Worm (Caenorhabditis elegans) whole organism, L4 larva: ENCODE measurements around the gene C44B9.3.

Experiments used
- D1046.2 ChIP-seq: fragments of 200-800 bp; sonication (Bioruptor generic); IDR thresholded peaks from 2 replicates; pipeline ENCODE4 v1.3.6; 2022; ENCODE audit warnings: missing genetic modification characterization, missing compliant biosample characterization
- F10B5.3 ChIP-seq: sonication (generic microtip); optimal IDR thresholded peaks from 2 replicates; lab custom pipeline; 2016; ENCODE audit warnings: mild to moderate bottlenecking, missing genetic modification characterization, missing compliant biosample characterization
- F26F4.8 ChIP-seq: fragments of 200-800 bp; sonication (Bioruptor generic); conservative IDR thresholded peaks from 2 replicates; pipeline ENCODE4 v1.3.6; 2022; ENCODE audit warnings: missing genetic modification characterization, missing compliant biosample characterization
- F37D6.2 ChIP-seq: sonication (generic microtip); optimal IDR thresholded peaks from 2 replicates; lab custom pipeline; 2016; ENCODE audit warnings: mild to moderate bottlenecking, missing genetic modification characterization, missing compliant biosample characterization
- F49E8.2 ChIP-seq: sonication (generic microtip); optimal IDR thresholded peaks from 2 replicates; lab custom pipeline; 2016; ENCODE audit warnings: missing compliant biosample characterization, mild to moderate bottlenecking, missing genetic modification characterization, borderline replicate concordance
- R02D3.7 ChIP-seq: fragments of 150-350 bp; sonication (generic microtip); optimal IDR thresholded peaks from 3 replicates; lab custom pipeline; 2014; ENCODE audit warnings: missing biosample characterization, missing genetic modification characterization
- T20F7.1 ChIP-seq: fragments of 200-800 bp; sonication (Bioruptor generic); optimal IDR thresholded peaks from 2 replicates; lab custom pipeline; 2018; ENCODE audit warnings: mild to moderate bottlenecking, missing genetic modification characterization, missing compliant biosample characterization
- T26A8.4 ChIP-seq: fragments of 200-800 bp; sonication (Bioruptor generic); IDR thresholded peaks from 2 replicates; pipeline ENCODE4 v1.3.6; 2022; ENCODE audit warnings: missing genetic modification characterization, missing compliant biosample characterization
- Y105C5A.15 ChIP-seq: fragments of 200-800 bp; sonication (Bioruptor generic); IDR thresholded peaks from 2 replicates; pipeline ENCODE4 v1.3.6; 2022; ENCODE audit warnings: missing genetic modification characterization, missing compliant biosample characterization
- Y75B8A.6 ChIP-seq: fragments of 200-800 bp; sonication (Bioruptor generic); IDR thresholded peaks from 2 replicates; pipeline ENCODE4 v1.3.6; 2022; ENCODE audit warnings: missing genetic modification reagents, missing genetic modification characterization, missing compliant biosample characterization
- aly-2 ChIP-seq: sonication (generic microtip); optimal IDR thresholded peaks from 2 replicates; lab custom pipeline; 2018; ENCODE audit warnings: missing biosample characterization, missing genetic modification characterization
- ama-1 ChIP-seq: fragments of 150-350 bp; optimal IDR thresholded peaks from 2 replicates; lab custom pipeline; 2014; ENCODE audit warnings: inconsistent platforms, mixed read lengths
- arid-1 ChIP-seq: fragments of 200-800 bp; sonication (Bioruptor generic); conservative IDR thresholded peaks from 2 replicates; pipeline ENCODE4 v1.3.6; 2022; ENCODE audit warnings: missing genetic modification reagents, missing genetic modification characterization, missing compliant biosample characterization
- ceh-28 ChIP-seq: fragments of 150-350 bp; optimal IDR thresholded peaks from 2 replicates; lab custom pipeline; 2014; ENCODE audit warnings: missing biosample characterization, missing genetic modification reagents, missing genetic modification characterization
- ceh-32 ChIP-seq: sonication (generic microtip); optimal IDR thresholded peaks from 2 replicates; lab custom pipeline; 2016; ENCODE audit warnings: mild to moderate bottlenecking, missing genetic modification characterization, missing compliant biosample characterization; ENCODE audit not compliant: poor library complexity
- ceh-44 ChIP-seq: fragments of 200-800 bp; sonication (Bioruptor generic); IDR thresholded peaks from 2 replicates; pipeline ENCODE4 v1.3.6; 2022; ENCODE audit warnings: missing genetic modification reagents, missing genetic modification characterization, missing compliant biosample characterization
- ceh-62 ChIP-seq: sonication (generic microtip); optimal IDR thresholded peaks from 2 replicates; lab custom pipeline; 2017; ENCODE audit warnings: missing biosample characterization, missing genetic modification characterization
- dmd-6 ChIP-seq: fragments of 200-800 bp; sonication (Bioruptor generic); IDR thresholded peaks from 2 replicates; pipeline ENCODE4 v1.3.6; 2022; ENCODE audit warnings: missing genetic modification reagents, missing genetic modification characterization, missing compliant biosample characterization
- dpl-1 ChIP-seq: fragments of 150-350 bp; optimal IDR thresholded peaks from 2 replicates; lab custom pipeline; 2014; ENCODE audit warnings: missing biosample characterization, missing genetic modification reagents, missing genetic modification characterization
- dve-1 ChIP-seq: sonication (generic microtip); optimal IDR thresholded peaks from 2 replicates; lab custom pipeline; 2017; ENCODE audit warnings: antibody characterized with exemption, mild to moderate bottlenecking, missing genetic modification characterization, missing compliant biosample characterization; ENCODE audit not compliant: insufficient read depth
- fos-1 ChIP-seq: fragments of 150-350 bp; optimal IDR thresholded peaks from 2 replicates; lab custom pipeline; 2014; ENCODE audit warnings: missing biosample characterization, missing genetic modification characterization
- hif-1 ChIP-seq, 2 experiments: sonication (generic microtip); optimal IDR thresholded peaks; 2 replicates each; lab custom pipeline; 2016 to 2017; ENCODE audit warnings: missing compliant biosample characterization in 2 of 2, missing genetic modification characterization in 2 of 2, missing genetic modification reagents in 2 of 2, missing genotype in 2 of 2, mild to moderate bottlenecking in 1 of 2
- hmg-1.1 ChIP-seq: fragments of 200-800 bp; sonication (Bioruptor generic); IDR thresholded peaks from 2 replicates; pipeline ENCODE4 v1.3.6; 2022; ENCODE audit warnings: missing genetic modification reagents, missing genetic modification characterization, missing compliant biosample characterization
- lim-7 ChIP-seq: fragments of 200-800 bp; sonication (Bioruptor generic); IDR thresholded peaks from 2 replicates; pipeline ENCODE4 v1.3.6; 2022; ENCODE audit warnings: missing genetic modification characterization, missing compliant biosample characterization
- lin-1 ChIP-seq: fragments of 200-800 bp; sonication (Bioruptor generic); IDR thresholded peaks from 2 replicates; pipeline ENCODE4 v1.3.6; 2022; ENCODE audit warnings: missing genetic modification reagents, missing genetic modification characterization, missing compliant biosample characterization
- lin-13 ChIP-seq: fragments of 150-350 bp; optimal IDR thresholded peaks from 2 replicates; lab custom pipeline; 2014; ENCODE audit warnings: missing biosample characterization, missing genetic modification reagents, missing genetic modification characterization
- lin-15B ChIP-seq: fragments of 150-350 bp; sonication (generic microtip); optimal IDR thresholded peaks from 3 replicates; lab custom pipeline; 2014; ENCODE audit warnings: missing biosample characterization, missing genetic modification characterization
- lir-3 ChIP-seq: sonication (generic microtip); optimal IDR thresholded peaks from 2 replicates; lab custom pipeline; 2016; ENCODE audit warnings: mild to moderate bottlenecking, missing genetic modification characterization, missing compliant biosample characterization
- lsy-2 ChIP-seq, 2 experiments: fragments of 150-350 bp in 1 of 2; sonication (generic microtip) in 1 of 2; optimal IDR thresholded peaks; 2 replicates each; lab custom pipeline; 2014 to 2017; ENCODE audit warnings: missing biosample characterization in 2 of 2, missing genetic modification characterization in 2 of 2
- madf-5 ChIP-seq, 2 experiments: fragments of 200-800 bp; sonication (Bioruptor generic); IDR thresholded peaks; 2 replicates each; pipeline ENCODE4 v1.3.6; 2022; ENCODE audit warnings: missing compliant biosample characterization in 2 of 2, missing genetic modification characterization in 2 of 2
- madf-9 ChIP-seq: fragments of 200-800 bp; sonication (Bioruptor generic); conservative IDR thresholded peaks from 2 replicates; pipeline ENCODE4 v1.3.6; 2022; ENCODE audit warnings: missing genetic modification reagents, missing genetic modification characterization, missing compliant biosample characterization
- mep-1 ChIP-seq: fragments of 150-350 bp; sonication (generic microtip); optimal IDR thresholded peaks from 3 replicates; lab custom pipeline; 2014; ENCODE audit warnings: missing biosample characterization, missing genetic modification characterization
- mes-2 ChIP-seq: sonication (generic microtip); optimal IDR thresholded peaks from 2 replicates; lab custom pipeline; 2016; ENCODE audit warnings: missing genotype, mild to moderate bottlenecking, missing genetic modification characterization, missing compliant biosample characterization; ENCODE audit not compliant: poor library complexity, severe bottlenecking
- nhr-102 ChIP-seq: sonication (generic microtip); optimal IDR thresholded peaks from 2 replicates; lab custom pipeline; 2016; ENCODE audit warnings: mild to moderate bottlenecking, missing genetic modification characterization, moderate library complexity, missing compliant biosample characterization
- nhr-48 ChIP-seq: sonication (generic microtip); optimal IDR thresholded peaks from 2 replicates; lab custom pipeline; 2016; ENCODE audit warnings: mild to moderate bottlenecking, missing genetic modification characterization, missing compliant biosample characterization
- php-3 ChIP-seq: fragments of 200-800 bp; sonication (Bioruptor generic); IDR thresholded peaks from 2 replicates; pipeline ENCODE4 v1.3.6; 2022; ENCODE audit warnings: missing genetic modification reagents, missing genetic modification characterization, missing compliant biosample characterization
- pqm-1 ChIP-seq: sonication (generic microtip); optimal IDR thresholded peaks from 2 replicates; lab custom pipeline; 2017; ENCODE audit warnings: missing biosample characterization, missing genetic modification characterization
- saeg-2 ChIP-seq: fragments of 200-800 bp; sonication (Bioruptor generic); IDR thresholded peaks from 2 replicates; pipeline ENCODE4 v1.3.6; 2022; ENCODE audit warnings: missing genetic modification reagents, missing genetic modification characterization, missing compliant biosample characterization
- skn-1 ChIP-seq: fragments of 150-350 bp; optimal IDR thresholded peaks from 2 replicates; lab custom pipeline; 2014; ENCODE audit warnings: missing biosample characterization, missing genetic modification characterization
- spr-1 ChIP-seq: sonication (generic microtip); optimal IDR thresholded peaks from 2 replicates; lab custom pipeline; 2016; ENCODE audit warnings: mild to moderate bottlenecking, missing genetic modification characterization, missing compliant biosample characterization
- unc-130 ChIP-seq: sonication (generic microtip); optimal IDR thresholded peaks from 2 replicates; lab custom pipeline; 2016; ENCODE audit warnings: missing genetic modification reagents, missing genetic modification characterization, missing compliant biosample characterization
- unc-39 ChIP-seq: sonication (generic microtip); optimal IDR thresholded peaks from 2 replicates; lab custom pipeline; 2017; ENCODE audit warnings: missing biosample characterization, missing genetic modification characterization
- unc-62 ChIP-seq, 3 experiments: fragments of 150-350 bp in 1 of 3; sonication (generic microtip); optimal IDR thresholded peaks in 2 of 3; peaks in 1 of 3; 1 replicate in 1 of 3; 2 replicates in 2 of 3; lab custom pipeline; 2014 to 2017; ENCODE audit warnings: missing biosample characterization in 3 of 3, missing genetic modification characterization in 3 of 3, missing genetic modification reagents in 3 of 3, missing genotype in 1 of 3
- zfp-2 ChIP-seq: sonication (generic microtip); optimal IDR thresholded peaks from 2 replicates; lab custom pipeline; 2016; ENCODE audit warnings: mild to moderate bottlenecking, missing genetic modification characterization, missing compliant biosample characterization
- zfp-3 ChIP-seq: fragments of 200-800 bp; sonication (Bioruptor generic); conservative IDR thresholded peaks from 2 replicates; pipeline ENCODE4 v1.3.6; 2022; ENCODE audit warnings: missing genetic modification reagents, missing genetic modification characterization, missing compliant biosample characterization
- zip-2 ChIP-seq: fragments of 150-350 bp; optimal IDR thresholded peaks from 2 replicates; lab custom pipeline; 2014; ENCODE audit warnings: missing biosample characterization, missing genetic modification characterization

Gene C44B9.3

DNA sequence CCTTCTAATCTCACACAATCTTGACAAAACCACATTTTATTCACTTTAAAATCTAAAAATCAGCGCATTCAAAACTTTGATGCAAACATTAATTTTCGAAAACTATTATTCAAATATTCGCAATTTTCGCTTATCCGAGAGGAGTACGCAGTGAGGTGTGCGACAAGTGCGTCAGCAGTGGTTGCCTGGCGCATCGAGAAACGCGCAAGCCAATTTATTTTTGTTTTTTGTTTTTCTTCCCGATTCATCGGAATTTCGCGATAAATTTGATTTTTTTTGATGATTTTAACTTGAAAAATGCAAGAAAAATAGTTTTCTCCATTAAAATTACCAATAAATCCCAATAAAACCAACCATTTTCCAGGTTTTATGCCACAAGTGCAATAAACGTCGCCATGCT is 31.1 kb downstream of the C44B9.3 start, which contains the start of the genes fbxb-85 and hex-3 (continued):
- peak; percentile 56 to 96 for TF ChIP-seq lsy-2 (tag; optimal IDR thresholded peaks at IDR 0.05; lab: Kevin White, UChicago)
- TF ChIP-seq ceh-28 (tag; lab: Kevin White, UChicago), result no peak
- TF ChIP-seq zip-2 (tag; lab: Kevin White, UChicago), result peak; percentile 68
- peak; percentile 94 for TF ChIP-seq dpl-1
- no peak for TF ChIP-seq pqm-1 (tag; lab: Kevin White, UChicago)
- TF ChIP-seq spr-1, result peak; percentile 92
- peak; percentile 98 for TF ChIP-seq dve-1 (tag; lab: Kevin White, UChicago)
- peak; percentile 80 for TF ChIP-seq ceh-32 (tag; lab: Kevin White, UChicago)
- TF ChIP-seq php-3, result peak; percentile 82
- peak; percentile 67 for TF ChIP-seq unc-130 (GFP tag; lab: Kevin White, UChicago)
- TF ChIP-seq F10B5.3 (tag; lab: Kevin White, UChicago), result peak; percentile 89
- TF ChIP-seq madf-9 (GFP tag; lab: Robert Waterston, UW), result peak; percentile 37; the same call in 1 of the 2 replicates
- TF ChIP-seq aly-2 (tag; lab: Kevin White, UChicago), result no peak
- no peak for TF ChIP-seq fos-1 (tag; lab: Kevin White, UChicago)
- TF ChIP-seq madf-5 (GFP tag; IDR thresholded peaks at IDR 0.05; lab: Robert Waterston, UW), result 0 out of 4 replicates have a peak, but pooled peaks of 1 of the 2 experiments have one; percentile 38
- TF ChIP-seq Y105C5A.15 (GFP tag; lab: Robert Waterston, UW), result no peak
- peak; percentile 66; the same call in 1 of the 2 replicates for TF ChIP-seq ceh-44
- TF ChIP-seq skn-1 (tag; lab: Kevin White, UChicago), result no peak
- TF ChIP-seq T26A8.4 (GFP tag; lab: Robert Waterston, UW), result peak; percentile 95
- TF ChIP-seq unc-39 (tag; lab: Kevin White, UChicago), result no peak
- TF ChIP-seq lim-7 (GFP tag; lab: Robert Waterston, UW), result no peak
- peak; percentile 84 for TF ChIP-seq zfp-3
- peak in 1 of 2 experiments; percentile 94 for TF ChIP-seq unc-62 (GFP tag; optimal IDR thresholded peaks at IDR 0.05 in 1 of 2; lab: Kevin White, UChicago)
- no peak for TF ChIP-seq unc-62 (tag; optimal IDR thresholded peaks at IDR 0.05; lab: Kevin White, UChicago)
- peak; percentile 95 for TF ChIP-seq nhr-102 (tag; lab: Kevin White, UChicago)
- TF ChIP-seq lin-1 (GFP tag; lab: Robert Waterston, UW), result peak; percentile 60
- peak; percentile 95 for TF ChIP-seq mes-2 (tag; lab: Kevin White, UChicago)
- no peak for TF ChIP-seq R02D3.7 (tag; lab: Kevin White, UChicago)
- TF ChIP-seq F26F4.8 (GFP tag; lab: Robert Waterston, UW), result no peak
- no peak for TF ChIP-seq ceh-62
- peak; percentile 82 for TF ChIP-seq T20F7.1 (GFP tag; lab: Kevin White, UChicago)
- peak; percentile 94 for TF ChIP-seq mep-1 (tag; lab: Kevin White, UChicago)
- TF ChIP-seq saeg-2, result peak; percentile 83
- TF ChIP-seq lin-13, result peak; percentile 77
- TF ChIP-seq lir-3 (tag; lab: Kevin White, UChicago), result no peak
- TF ChIP-seq dmd-6, result peak; percentile 84
- peak; percentile 88 for TF ChIP-seq F49E8.2 (tag; lab: Kevin White, UChicago)
- peak; percentile 93 for TF ChIP-seq F37D6.2
- TF ChIP-seq hmg-1.1 (GFP tag; lab: Robert Waterston, UW), result peak; percentile 94
- peak; percentile 73; the same call in 1 of the 2 replicates for TF ChIP-seq D1046.2 (GFP tag; lab: Robert Waterston, UW)
- peak; percentile 60 to 75 for TF ChIP-seq hif-1 (tag; optimal IDR thresholded peaks at IDR 0.05; lab: Kevin White, UChicago)
- peak; percentile 60 for TF ChIP-seq lin-15B (tag; lab: Kevin White, UChicago)
- TF ChIP-seq ama-1 (lab: Kevin White, UChicago), result peak; percentile 48
- no peak for TF ChIP-seq zfp-2 (tag; lab: Kevin White, UChicago)
- TF ChIP-seq nhr-48 (tag; lab: Kevin White, UChicago), result peak; percentile 75
- peak; percentile 92 for TF ChIP-seq arid-1 (GFP tag; lab: Robert Waterston, UW)
- no peak for TF ChIP-seq Y75B8A.6 (GFP tag; lab: Robert Waterston, UW)
